Fruit fly (Drosophila melanogaster) whole organism, embryonic: Measurements from ENCODE around the gene HDAC4.
A peak's percentile ranks its signal among the peaks of the same experiment; 100 is the strongest.

ENCODE experiments used
- Asciz ChIP-seq: fragments of 200-800 bp; sonication (Bioruptor generic); optimal IDR thresholded peaks from 2 replicates; lab custom pipeline; 2017; ENCODE audit warnings: missing biosample characterization, mild to moderate bottlenecking, missing genetic modification characterization, missing genetic modification reagents
- Bteb2 ChIP-seq: fragments of 200-800 bp; sonication (Bioruptor generic); optimal IDR thresholded peaks from 2 replicates; lab custom pipeline; 2016; ENCODE audit warnings: missing biosample characterization, missing genetic modification characterization
- CG10267 ChIP-seq: fragments of 200-800 bp; sonication (Bioruptor generic); optimal IDR thresholded peaks from 2 replicates; lab custom pipeline; 2018; ENCODE audit warnings: missing biosample characterization, mild to moderate bottlenecking, missing genetic modification characterization, moderate library complexity
- CG10366 ChIP-seq: fragments of 200-800 bp; sonication (Bioruptor generic); IDR thresholded peaks from 2 replicates; pipeline ENCODE4 v1.3.6; 2022; ENCODE audit warnings: missing biosample characterization, missing genetic modification characterization
- CG11504 ChIP-seq: fragments of 200-800 bp; sonication (Bioruptor generic); optimal IDR thresholded peaks from 3 replicates; lab custom pipeline; 2019; ENCODE audit warnings: missing biosample characterization, mild to moderate bottlenecking, missing genetic modification characterization, moderate library complexity
- CG12659 ChIP-seq: fragments of 200-800 bp; sonication (Bioruptor generic); optimal IDR thresholded peaks from 3 replicates; lab custom pipeline; 2017; ENCODE audit warnings: mild to moderate bottlenecking, missing biosample characterization, missing genetic modification reagents, missing genetic modification characterization
- CG12744 ChIP-seq: fragments of 200-800 bp; sonication (Bioruptor generic); optimal IDR thresholded peaks from 2 replicates; lab custom pipeline; 2016; ENCODE audit warnings: missing biosample characterization, missing genetic modification characterization
- CG12769 ChIP-seq: fragments of 200-800 bp; sonication (Bioruptor generic); optimal IDR thresholded peaks from 2 replicates; lab custom pipeline; 2019; ENCODE audit warnings: missing biosample characterization, mild to moderate bottlenecking, missing genetic modification characterization, moderate library complexity
- CG14441 ChIP-seq: fragments of 200-800 bp; sonication (Bioruptor generic); IDR thresholded peaks from 2 replicates; pipeline ENCODE4 v1.3.6; 2022; ENCODE audit warnings: missing biosample characterization, missing genetic modification characterization
- CG15073 ChIP-seq: fragments of 200-800 bp; sonication (Bioruptor generic); optimal IDR thresholded peaks from 2 replicates; lab custom pipeline; 2016; ENCODE audit warnings: missing biosample characterization, missing genetic modification characterization
- CG15601 ChIP-seq: fragments of 200-800 bp; sonication (Bioruptor generic); optimal IDR thresholded peaks from 3 replicates; lab custom pipeline; 2019; ENCODE audit warnings: missing biosample characterization, mild to moderate bottlenecking, missing genetic modification characterization, moderate library complexity
- CG17829 ChIP-seq: fragments of 200-800 bp; optimal IDR thresholded peaks from 2 replicates; lab custom pipeline; 2019; ENCODE audit warnings: missing biosample characterization, mild to moderate bottlenecking, missing genetic modification characterization, moderate library complexity
- CG30431 ChIP-seq: fragments of 200-800 bp; sonication (Bioruptor generic); optimal IDR thresholded peaks from 2 replicates; lab custom pipeline; 2017; ENCODE audit warnings: missing biosample characterization, missing genetic modification characterization
- CG32772 ChIP-seq: fragments of 200-800 bp; sonication (Bioruptor generic); IDR thresholded peaks from 2 replicates; pipeline ENCODE4 v1.3.6; 2022; ENCODE audit warnings: missing biosample characterization, missing genetic modification characterization
- CG33213 ChIP-seq: fragments of 200-800 bp; sonication (Bioruptor generic); optimal IDR thresholded peaks from 3 replicates; lab custom pipeline; 2016; ENCODE audit warnings: missing biosample characterization, missing genetic modification characterization
- CG34376 ChIP-seq: fragments of 200-800 bp; sonication (Bioruptor generic); optimal IDR thresholded peaks from 2 replicates; lab custom pipeline; 2018; ENCODE audit warnings: missing biosample characterization, mild to moderate bottlenecking, missing genetic modification characterization
- CG34422 ChIP-seq: fragments of 200-800 bp; sonication (Bioruptor generic); IDR thresholded peaks from 3 replicates; pipeline ENCODE4 v1.3.6; 2022; ENCODE audit warnings: missing biosample characterization, missing genetic modification characterization
- CG4730 ChIP-seq: fragments of 200-800 bp; sonication (Bioruptor generic); IDR thresholded peaks from 2 replicates; pipeline ENCODE4 v1.3.6; 2022; ENCODE audit warnings: missing biosample characterization, missing genetic modification characterization
- CG7357 ChIP-seq: fragments of 200-800 bp; sonication (Bioruptor generic); IDR thresholded peaks from 3 replicates; pipeline ENCODE4 v1.3.6; 2022; ENCODE audit warnings: missing biosample characterization, missing genetic modification characterization
- CG7839 ChIP-seq: fragments of 200-800 bp; sonication (Bioruptor generic); optimal IDR thresholded peaks from 3 replicates; lab custom pipeline; 2018; ENCODE audit warnings: missing biosample characterization, mild to moderate bottlenecking, missing genetic modification characterization, moderate library complexity
- CG7987 ChIP-seq: fragments of 200-800 bp; sonication (Bioruptor generic); optimal IDR thresholded peaks from 2 replicates; lab custom pipeline; 2018; ENCODE audit warnings: missing biosample characterization, mild to moderate bottlenecking, missing genetic modification characterization, moderate library complexity
- CG8089 ChIP-seq: fragments of 200-800 bp; sonication (Bioruptor generic); optimal IDR thresholded peaks from 3 replicates; lab custom pipeline; 2016; ENCODE audit warnings: missing biosample characterization, missing genetic modification characterization
- CG8359 ChIP-seq: fragments of 200-800 bp; sonication (Bioruptor generic); optimal IDR thresholded peaks from 2 replicates; lab custom pipeline; 2017; ENCODE audit warnings: missing biosample characterization, mild to moderate bottlenecking, missing genetic modification characterization, borderline replicate concordance
- CkIIα-i1 ChIP-seq: fragments of 200-800 bp; sonication (Bioruptor generic); IDR thresholded peaks from 2 replicates; pipeline ENCODE4 v1.3.6; 2022; ENCODE audit warnings: missing biosample characterization, missing genetic modification characterization
- Hmr ChIP-seq: fragments of 200-800 bp; sonication (Bioruptor generic); optimal IDR thresholded peaks from 3 replicates; lab custom pipeline; 2017; ENCODE audit warnings: mild to moderate bottlenecking, missing biosample characterization, missing genetic modification reagents, missing genetic modification characterization
- Hmx ChIP-seq: fragments of 200-800 bp; sonication (Bioruptor generic); optimal IDR thresholded peaks from 2 replicates; lab custom pipeline; 2016; ENCODE audit warnings: missing biosample characterization, missing genetic modification characterization
- Meics ChIP-seq: fragments of 200-800 bp; sonication (Bioruptor generic); optimal IDR thresholded peaks from 2 replicates; lab custom pipeline; 2017; ENCODE audit warnings: missing biosample characterization, mild to moderate bottlenecking, missing genetic modification characterization
- NC2α ChIP-seq: fragments of 200-800 bp; sonication (Bioruptor generic); optimal IDR thresholded peaks from 2 replicates; lab custom pipeline; 2016; ENCODE audit warnings: missing biosample characterization, missing genetic modification characterization
- Usf ChIP-seq: fragments of 200-800 bp; sonication (Bioruptor generic); optimal IDR thresholded peaks from 2 replicates; lab custom pipeline; 2017; ENCODE audit warnings: missing genotype, missing biosample characterization, missing genetic modification characterization
- Vsx1 ChIP-seq: fragments of 200-800 bp; sonication (Bioruptor generic); optimal IDR thresholded peaks from 2 replicates; lab custom pipeline; 2017; ENCODE audit warnings: missing biosample characterization, mild to moderate bottlenecking, missing genetic modification characterization, missing genetic modification reagents
- YL-1 ChIP-seq: fragments of 200-800 bp; sonication (Bioruptor generic); optimal IDR thresholded peaks from 3 replicates; lab custom pipeline; 2017; ENCODE audit warnings: missing biosample characterization, mild to moderate bottlenecking, missing genetic modification characterization
- ash1 ChIP-seq: fragments of 200-800 bp; sonication (Bioruptor generic); optimal IDR thresholded peaks from 2 replicates; lab custom pipeline; 2018; ENCODE audit warnings: missing biosample characterization, mild to moderate bottlenecking, missing genetic modification characterization
- az2 ChIP-seq: fragments of 200-800 bp; sonication (Bioruptor generic); optimal IDR thresholded peaks from 3 replicates; lab custom pipeline; 2016; ENCODE audit warnings: missing biosample characterization, missing genetic modification characterization
- bsh ChIP-seq, 2 experiments: fragments of 200-800 bp; sonication (Bioruptor generic); optimal IDR thresholded peaks; 2 replicates each; lab custom pipeline; 2017 to 2018; ENCODE audit warnings: mild to moderate bottlenecking in 2 of 2, missing biosample characterization in 2 of 2, missing genetic modification characterization in 2 of 2, moderate library complexity in 1 of 2
- da ChIP-seq: fragments of 200-800 bp; sonication (Bioruptor generic); optimal IDR thresholded peaks from 2 replicates; lab custom pipeline; 2016; ENCODE audit warnings: missing biosample characterization, missing genetic modification characterization
- eve ChIP-seq, 2 experiments: fragments of >200 bp; optimal IDR thresholded peaks; 2 replicates each; lab custom pipeline; 2017; ENCODE audit warnings: missing biosample characterization in 2 of 2, missing genetic modification characterization in 2 of 2
- fru ChIP-seq: fragments of >200 bp; optimal IDR thresholded peaks from 2 replicates; lab custom pipeline; 2017
- ftz-f1 ChIP-seq: fragments of 200-800 bp; sonication (Bioruptor generic); optimal IDR thresholded peaks from 2 replicates; lab custom pipeline; 2016; ENCODE audit warnings: missing biosample characterization, missing genetic modification characterization
- gce ChIP-seq: fragments of 200-800 bp; sonication (Bioruptor generic); IDR thresholded peaks from 3 replicates; pipeline ENCODE4 v1.3.6; 2022; ENCODE audit warnings: missing biosample characterization, missing genetic modification characterization
- gem ChIP-seq: fragments of 200-800 bp; sonication (Bioruptor generic); optimal IDR thresholded peaks from 2 replicates; lab custom pipeline; 2019; ENCODE audit warnings: missing biosample characterization, mild to moderate bottlenecking, missing genetic modification characterization, moderate library complexity
- jigr1 ChIP-seq: fragments of 200-800 bp; sonication (Bioruptor generic); IDR thresholded peaks from 3 replicates; pipeline ENCODE4 v1.3.6; 2022; ENCODE audit warnings: missing biosample characterization, missing genetic modification characterization
- lola ChIP-seq, 3 experiments: fragments of >200 bp in 2 of 3; fragments of 200-800 bp in 1 of 3; sonication (Bioruptor generic) in 1 of 3; optimal IDR thresholded peaks; 2 replicates each; lab custom pipeline; 2017 to 2019; ENCODE audit warnings: missing biosample characterization in 3 of 3, missing genetic modification characterization in 3 of 3, mild to moderate bottlenecking in 1 of 3, moderate library complexity in 1 of 3
- maf-S ChIP-seq: fragments of 200-800 bp; sonication (Bioruptor generic); optimal IDR thresholded peaks from 2 replicates; lab custom pipeline; 2016; ENCODE audit warnings: missing biosample characterization, missing genetic modification characterization
- run ChIP-seq: fragments of 200-800 bp; sonication (Bioruptor generic); optimal IDR thresholded peaks from 3 replicates; lab custom pipeline; 2018; ENCODE audit warnings: missing biosample characterization, mild to moderate bottlenecking, missing genetic modification characterization
- sob ChIP-seq: fragments of 200-800 bp; sonication (Bioruptor generic); IDR thresholded peaks from 2 replicates; pipeline ENCODE4 v1.3.6; 2022; ENCODE audit warnings: missing biosample characterization, missing genetic modification characterization
- stc ChIP-seq: fragments of 200-800 bp; sonication (Bioruptor generic); IDR thresholded peaks from 2 replicates; pipeline ENCODE4 v1.3.6; 2022; ENCODE audit warnings: missing biosample characterization, missing genetic modification characterization
- tin ChIP-seq: fragments of 200-800 bp; sonication (Bioruptor generic); optimal IDR thresholded peaks from 3 replicates; lab custom pipeline; 2016; ENCODE audit warnings: missing biosample characterization, missing genetic modification characterization
- toy ChIP-seq: fragments of 200-800 bp; sonication (Bioruptor generic); IDR thresholded peaks from 2 replicates; pipeline ENCODE4 v1.3.6; 2022; ENCODE audit warnings: missing biosample characterization, missing genetic modification characterization
- vvl ChIP-seq: fragments of 200-800 bp; sonication (Bioruptor generic); IDR thresholded peaks from 2 replicates; pipeline ENCODE4 v1.3.6; 2022; ENCODE audit warnings: missing biosample characterization, missing genetic modification characterization
- zfh1 ChIP-seq: fragments of 200-800 bp; sonication (Bioruptor generic); IDR thresholded peaks from 3 replicates; pipeline ENCODE4 v1.3.6; 2022; ENCODE audit warnings: missing biosample characterization, missing genetic modification characterization
- zfh2 ChIP-seq: fragments of 200-800 bp; sonication (Bioruptor generic); optimal IDR thresholded peaks from 2 replicates; lab custom pipeline; 2016; ENCODE audit warnings: missing biosample characterization, missing genetic modification characterization

HDAC4 gene

dm6 chrX:13323114-13323513, 37.7 kb upstream of the HDAC4 start (continued):
- peak in 1 of 2 experiments; percentile 52 for TF ChIP-seq bsh (GFP tag; optimal IDR thresholded peaks at IDR 0.05; lab: Kevin White, UChicago)
- TF ChIP-seq fru (lab: Kevin White, UChicago) = no peak
- peak; percentile 34 for TF ChIP-seq run
- TF ChIP-seq tin (GFP tag; lab: Kevin White, UChicago) = peak; percentile 60
- peak; percentile 73 for TF ChIP-seq CG14441 (GFP tag; lab: Robert Waterston, UW)
- TF ChIP-seq CG7987 (GFP tag; lab: Kevin White, UChicago) = no peak
- 0 out of 3 replicates have a peak, but pooled peaks have one; percentile 18 for TF ChIP-seq zfh1 (GFP tag; lab: Robert Waterston, UW)
- peak in 1 of 3 experiments; percentile 20 for TF ChIP-seq lola (GFP tag; optimal IDR thresholded peaks at IDR 0.05; lab: Kevin White, UChicago)
- no peak for TF ChIP-seq gce (GFP tag; lab: Robert Waterston, UW)
- peak; percentile 45; the same call in 1 of the 2 replicates for TF ChIP-seq CG10366
- TF ChIP-seq CG11504 (tag; lab: Kevin White, UChicago) = peak; percentile 80
- peak; percentile 49 for TF ChIP-seq CG32772 (GFP tag; lab: Robert Waterston, UW)
- peak; percentile 74 for TF ChIP-seq Bteb2 (GFP tag; lab: Kevin White, UChicago)
- TF ChIP-seq NC2α (GFP tag; lab: Kevin White, UChicago) = no peak
- no peak for TF ChIP-seq ash1 (GFP tag; lab: Kevin White, UChicago)
- no peak for TF ChIP-seq Hmx (GFP tag; lab: Kevin White, UChicago)
- TF ChIP-seq vvl (GFP tag; lab: Robert Waterston, UW) = peak; percentile 61; the same call in 1 of the 2 replicates
- peak; percentile 35; the same call in 1 of the 2 replicates for TF ChIP-seq sob (GFP tag; lab: Robert Waterston, UW)
- TF ChIP-seq ftz-f1 (GFP tag; lab: Kevin White, UChicago) = no peak
- TF ChIP-seq CG17829 = peak; percentile 37
- peak; percentile 42 for TF ChIP-seq CG10267 (tag; lab: Kevin White, UChicago)
- TF ChIP-seq Meics = peak; percentile 66
- TF ChIP-seq CG12744 (GFP tag; lab: Kevin White, UChicago) = peak; percentile 54
- peak; percentile 79 for TF ChIP-seq zfh2
- TF ChIP-seq Hmr = peak; percentile 68
- no peak for TF ChIP-seq CG15073
- no peak for TF ChIP-seq CG8359 (GFP tag; lab: Kevin White, UChicago)
- TF ChIP-seq CG15601 (tag; lab: Kevin White, UChicago) = no peak
- TF ChIP-seq jigr1 = no peak; the same call in 2 of the 3 replicates
- TF ChIP-seq Vsx1 (GFP tag; lab: Kevin White, UChicago) = peak; percentile 5
- TF ChIP-seq CG4730 (GFP tag; lab: Robert Waterston, UW) = no peak
- TF ChIP-seq CG30431 = peak; percentile 19
- peak; percentile 55 for TF ChIP-seq stc
- TF ChIP-seq eve (GFP tag; optimal IDR thresholded peaks at IDR 0.05; lab: Kevin White, UChicago) = peak in 1 of 2 experiments; percentile 91
- TF ChIP-seq CG7357 (GFP tag; lab: Robert Waterston, UW) = no peak
- TF ChIP-seq Asciz (GFP tag; lab: Kevin White, UChicago) = peak; percentile 52
- TF ChIP-seq CG7839 (tag; lab: Kevin White, UChicago) = peak; percentile 76
- TF ChIP-seq CkIIα-i1 (GFP tag; lab: Robert Waterston, UW) = no peak
- TF ChIP-seq CG34422 (GFP tag; lab: Robert Waterston, UW) = peak; percentile 65; the same call in 1 of the 3 replicates
- no peak for TF ChIP-seq da (GFP tag; lab: Kevin White, UChicago)
- no peak for TF ChIP-seq YL-1 (GFP tag; lab: Kevin White, UChicago)
- 0 out of 2 replicates have a peak, but pooled peaks have one; percentile 23 for TF ChIP-seq toy (GFP tag; lab: Robert Waterston, UW)
- peak; percentile 65 for TF ChIP-seq az2 (GFP tag; lab: Kevin White, UChicago)
- peak; percentile 52 for TF ChIP-seq CG12659
- no peak for TF ChIP-seq Usf (GFP tag; lab: Kevin White, UChicago)
- peak; percentile 73 for TF ChIP-seq maf-S (GFP tag; lab: Kevin White, UChicago)
- no peak for TF ChIP-seq CG34376 (GFP tag; lab: Kevin White, UChicago)
- TF ChIP-seq gem (tag; lab: Kevin White, UChicago) = peak; percentile 85
- no peak for TF ChIP-seq CG12769 (tag; lab: Kevin White, UChicago)
- TF ChIP-seq CG8089 (GFP tag; lab: Kevin White, UChicago) = peak; percentile 65
- peak; percentile 62 for TF ChIP-seq CG33213 (GFP tag; lab: Kevin White, UChicago)
